Worm (Caenorhabditis elegans): ENCODE measurements around the gene myrf-2.

myrf-2 gene

ce11 chrX:10216857-10217256 is 22.7 kb upstream of the myrf-2 start:
- TF ChIP-seq nhr-43 (tag; optimal IDR thresholded peaks at IDR 0.05; ENCODE audit: poor library complexity, severe bottlenecking) (peak; percentile 34), nhr-23 (tag; optimal IDR thresholded peaks at IDR 0.05) (no peak), elt-1 (tag; optimal IDR thresholded peaks at IDR 0.05) (no peak), unc-62 (GFP tag; optimal IDR thresholded peaks at IDR 0.05) (no peak), nhr-25 (tag; optimal IDR thresholded peaks at IDR 0.05) (peak; percentile 20), egl-5 (tag; optimal IDR thresholded peaks at IDR 0.05) (no peak), ztf-4 (tag; optimal IDR thresholded peaks at IDR 0.05) (no peak), zag-1 (tag; optimal IDR thresholded peaks at IDR 0.05) (no peak), egl-27 (tag; optimal IDR thresholded peaks at IDR 0.05) (no peak)

ce11 chrX:10216344-10216743 is 22.2 kb upstream of the myrf-2 start:
- TF ChIP-seq pqm-1 (tag; optimal IDR thresholded peaks at IDR 0.05) (peak; percentile 51), ztf-4 (tag; optimal IDR thresholded peaks at IDR 0.05) (no peak), elt-2 (tag; optimal IDR thresholded peaks at IDR 0.05) (peak; percentile 78), nhr-28 (tag; optimal IDR thresholded peaks at IDR 0.05) (peak; percentile 52), hmg-11 (tag; optimal IDR thresholded peaks at IDR 0.05) (no peak), nhr-43 (tag; optimal IDR thresholded peaks at IDR 0.05; ENCODE audit: poor library complexity, severe bottlenecking) (peak; percentile 80), lin-15B (tag; optimal IDR thresholded peaks at IDR 0.05) (no peak), mdl-1 (tag; optimal IDR thresholded peaks at IDR 0.05) (no peak)

ce11 chrX:10215429-10215828 is 21.3 kb upstream of the myrf-2 start, which contains the start of gene F44A6.4:
F44A6.4 (minus strand) TSS chrX:10215495.
- TF ChIP-seq nhr-77 (tag; optimal IDR thresholded peaks at IDR 0.05), result no peak
- no peak for TF ChIP-seq zag-1 (tag; optimal IDR thresholded peaks at IDR 0.05)
- TF ChIP-seq fos-1 (tag; optimal IDR thresholded peaks at IDR 0.05), result no peak
- no peak for TF ChIP-seq jun-1 (tag; optimal IDR thresholded peaks at IDR 0.05)
- TF ChIP-seq eor-1 (tag; optimal IDR thresholded peaks at IDR 0.05), result no peak
- no peak for TF ChIP-seq egl-27 (tag; optimal IDR thresholded peaks at IDR 0.05)
- no peak for TF ChIP-seq fkh-2 (tag; optimal IDR thresholded peaks at IDR 0.05)
- peak; percentile 11 for TF ChIP-seq snpc-4 (tag; optimal IDR thresholded peaks at IDR 0.05)
- peak; percentile 5 for TF ChIP-seq nhr-25 (tag; optimal IDR thresholded peaks at IDR 0.05)
- no peak for TF ChIP-seq nhr-67 (tag; optimal IDR thresholded peaks at IDR 0.05)
- peak; percentile 23 for TF ChIP-seq hmg-11 (tag; optimal IDR thresholded peaks at IDR 0.05)
- TF ChIP-seq tbx-2 (tag; optimal IDR thresholded peaks at IDR 0.05), result no peak
- TF ChIP-seq nhr-43 (tag; optimal IDR thresholded peaks at IDR 0.05; ENCODE audit: poor library complexity, severe bottlenecking), result peak; percentile 45
- no peak for TF ChIP-seq ceh-28 (tag; optimal IDR thresholded peaks at IDR 0.05)
- TF ChIP-seq ZK546.5 (tag; optimal IDR thresholded peaks at IDR 0.05), result no peak
- TF ChIP-seq ceh-82 (tag; optimal IDR thresholded peaks at IDR 0.05), result no peak
- no peak for TF ChIP-seq aly-2 (tag; optimal IDR thresholded peaks at IDR 0.05)
- no peak for TF ChIP-seq nhr-23 (tag; optimal IDR thresholded peaks at IDR 0.05)
- TF ChIP-seq nhr-12 (tag; optimal IDR thresholded peaks at IDR 0.05), result no peak
- TF ChIP-seq nhr-28 (tag; optimal IDR thresholded peaks at IDR 0.05), result no peak
- TF ChIP-seq lsy-12 (tag; optimal IDR thresholded peaks at IDR 0.05), result no peak
- no peak for TF ChIP-seq ceh-9 (tag; optimal IDR thresholded peaks at IDR 0.05)
- no peak for TF ChIP-seq pha-4 (tag; optimal IDR thresholded peaks at IDR 0.05)
- no peak for TF ChIP-seq lin-15B (tag; optimal IDR thresholded peaks at IDR 0.05)
- TF ChIP-seq ztf-4 (tag; optimal IDR thresholded peaks at IDR 0.05), result no peak
- peak; percentile 6 for TF ChIP-seq nfya-1 (tag; optimal IDR thresholded peaks at IDR 0.05; ENCODE audit: insufficient read depth)
- no peak for TF ChIP-seq egl-5 (tag; optimal IDR thresholded peaks at IDR 0.05)
- no peak for TF ChIP-seq nhr-76 (tag; optimal IDR thresholded peaks at IDR 0.05)
- no peak for TF ChIP-seq unc-62 (GFP tag; optimal IDR thresholded peaks at IDR 0.05)
- TF ChIP-seq daf-12 (tag; optimal IDR thresholded peaks at IDR 0.05), result no peak
- TF ChIP-seq ztf-11 (tag; optimal IDR thresholded peaks at IDR 0.05), result no peak
- TF ChIP-seq lin-39 (tag; optimal IDR thresholded peaks at IDR 0.05), result no peak
- no peak for TF ChIP-seq elt-2 (tag; optimal IDR thresholded peaks at IDR 0.05)

- TF ChIP-seq egl-27 (tag; optimal IDR thresholded peaks at IDR 0.05) (no peak), fkh-2 (tag; optimal IDR thresholded peaks at IDR 0.05) (no peak), nhr-28 (tag; optimal IDR thresholded peaks at IDR 0.05) (no peak), fkh-10 (GFP tag; optimal IDR thresholded peaks at IDR 0.05) (no peak), snpc-4 (tag; optimal IDR thresholded peaks at IDR 0.05) (no peak)
These were observed 18.3 kb upstream of the myrf-2 start, which contains the start of gene F44A6.3 for ce11 chrX:10212469-10212868. F44A6.3 (plus strand) TSS chrX:10212769.

Data from whole organism, L3 larva.